Worm (Caenorhabditis elegans) whole organism, midembryonic: Measurements from ENCODE around the gene fbxa-165.

Source experiments
- T22C8.4 ChIP-seq: fragments of 200-800 bp; sonication (Bioruptor generic); IDR thresholded peaks from 2 replicates; pipeline ENCODE4 v1.3.6; 2022; ENCODE audit warnings: missing genetic modification characterization, missing compliant biosample characterization
- cog-1 ChIP-seq: sonication (generic microtip); optimal IDR thresholded peaks from 2 replicates; lab custom pipeline; 2016; ENCODE audit warnings: missing genetic modification characterization, missing compliant biosample characterization
- flt-1 ChIP-seq: fragments of 200-800 bp; sonication (Bioruptor generic); IDR thresholded peaks from 2 replicates; pipeline ENCODE4 v1.3.6; 2022; ENCODE audit warnings: missing genetic modification characterization, missing compliant biosample characterization
- klf-2 ChIP-seq: fragments of 200-800 bp; sonication (Bioruptor generic); conservative IDR thresholded peaks from 2 replicates; pipeline ENCODE4 v1.3.6; 2022; ENCODE audit warnings: missing genetic modification reagents, missing genetic modification characterization, missing compliant biosample characterization
- ref-1 ChIP-seq: fragments of 200-800 bp; sonication (Bioruptor generic); conservative IDR thresholded peaks from 2 replicates; pipeline ENCODE4 v1.3.6; 2022; ENCODE audit warnings: missing genetic modification reagents, missing genetic modification characterization, missing compliant biosample characterization
- ztf-23 ChIP-seq: fragments of 200-800 bp; sonication (Bioruptor generic); IDR thresholded peaks from 2 replicates; pipeline ENCODE4 v1.3.6; 2022; ENCODE audit warnings: missing genetic modification reagents, missing genetic modification characterization, missing compliant biosample characterization
- ztf-29 ChIP-seq: fragments of 200-800 bp; sonication (Bioruptor generic); IDR thresholded peaks from 2 replicates; pipeline ENCODE4 v1.3.6; 2022; ENCODE audit warnings: missing genetic modification reagents, missing genetic modification characterization, missing compliant biosample characterization

- TF ChIP-seq flt-1 (GFP tag; lab: Robert Waterston, UW) = no peak
- no peak for TF ChIP-seq T22C8.4 (GFP tag; lab: Robert Waterston, UW)
- TF ChIP-seq ztf-23 (GFP tag; lab: Robert Waterston, UW) = no peak
- TF ChIP-seq ref-1 (GFP tag; lab: Robert Waterston, UW) = no peak
- no peak for TF ChIP-seq klf-2 (GFP tag; lab: Robert Waterston, UW)
- TF ChIP-seq ztf-29 = no peak
- no peak for TF ChIP-seq cog-1 (tag; lab: Kevin White, UChicago)
Observed at ce11 chrII:1624572-1624971, 8.3 kb upstream of the fbxa-165 start, which contains the start of gene fbxa-160.
